Worm (Caenorhabditis elegans) whole organism, L1 larva: Measurements from ENCODE around the gene str-204.
A peak's percentile ranks its signal among the peaks of the same experiment; 100 is the strongest.

ENCODE experiments used
- alr-1 ChIP-seq: fragments of 200-800 bp; sonication (Bioruptor generic); optimal IDR thresholded peaks from 2 replicates; lab custom pipeline; 2018; ENCODE audit warnings: borderline replicate concordance, mild to moderate bottlenecking, missing genetic modification characterization, missing compliant biosample characterization
- ama-1 ChIP-seq: fragments of 150-350 bp; optimal IDR thresholded peaks from 2 replicates; lab custom pipeline; 2014
- ceh-8 ChIP-seq: fragments of 200-800 bp; sonication (Bioruptor generic); optimal IDR thresholded peaks from 2 replicates; lab custom pipeline; 2018; ENCODE audit warnings: mild to moderate bottlenecking, missing genetic modification characterization, moderate library complexity, missing compliant biosample characterization
- ceh-82 ChIP-seq, 3 experiments: fragments of 150-350 bp in 1 of 3; sonication (generic microtip) in 2 of 3; optimal IDR thresholded peaks; 2 replicates each; lab custom pipeline; 2014 to 2017; ENCODE audit warnings: missing biosample characterization in 3 of 3, missing genetic modification characterization in 3 of 3
- ceh-90 ChIP-seq: sonication (generic microtip); optimal IDR thresholded peaks from 2 replicates; lab custom pipeline; 2016; ENCODE audit warnings: missing genetic modification characterization, missing compliant biosample characterization
- efl-1 ChIP-seq, 4 experiments: fragments of 150-350 bp; optimal IDR thresholded peaks in 3 of 4; peaks in 1 of 4; 1 replicate in 1 of 4; 2 replicates in 3 of 4; lab custom pipeline; 2014; ENCODE audit warnings: missing biosample characterization in 2 of 4, missing genetic modification characterization in 2 of 4, missing genetic modification reagents in 2 of 4
- efl-3 ChIP-seq: fragments of 200-800 bp; sonication (Bioruptor generic); optimal IDR thresholded peaks from 2 replicates; lab custom pipeline; 2018; ENCODE audit warnings: mild to moderate bottlenecking, missing genetic modification characterization, missing compliant biosample characterization
- fkh-10 ChIP-seq: sonication (generic microtip); optimal IDR thresholded peaks from 2 replicates; lab custom pipeline; 2017; ENCODE audit warnings: missing biosample characterization, missing genetic modification reagents, missing genetic modification characterization
- grh-1 ChIP-seq: fragments of 200-800 bp; sonication (Bioruptor generic); IDR thresholded peaks from 2 replicates; pipeline ENCODE4 v1.3.6; 2022; ENCODE audit warnings: missing genetic modification reagents, missing genetic modification characterization, missing compliant biosample characterization
- lin-14 ChIP-seq: fragments of 200-800 bp; sonication (Bioruptor generic); optimal IDR thresholded peaks from 2 replicates; lab custom pipeline; 2018; ENCODE audit warnings: mild to moderate bottlenecking, missing genetic modification characterization, moderate library complexity, missing compliant biosample characterization
- lin-35 ChIP-seq, 2 experiments: fragments of 150-350 bp; optimal IDR thresholded peaks; 2 replicates each; lab custom pipeline; 2014; ENCODE audit warnings: missing biosample characterization in 2 of 2, missing genetic modification characterization in 2 of 2, missing genetic modification reagents in 2 of 2
- nhr-12 ChIP-seq: sonication (generic microtip); optimal IDR thresholded peaks from 2 replicates; lab custom pipeline; 2017; ENCODE audit warnings: missing biosample characterization, missing genetic modification characterization
- nhr-237 ChIP-seq: fragments of 150-350 bp; optimal IDR thresholded peaks from 2 replicates; lab custom pipeline; 2014; ENCODE audit warnings: missing biosample characterization, missing genetic modification characterization
- nhr-77 ChIP-seq: fragments of 150-350 bp; optimal IDR thresholded peaks from 2 replicates; lab custom pipeline; 2014; ENCODE audit warnings: missing biosample characterization, missing genetic modification characterization
- rnt-1 ChIP-seq: sonication (generic microtip); optimal IDR thresholded peaks from 2 replicates; lab custom pipeline; 2016; ENCODE audit warnings: mild to moderate bottlenecking, missing genetic modification characterization, moderate library complexity, missing compliant biosample characterization
- skn-1 ChIP-seq: fragments of 150-350 bp; optimal IDR thresholded peaks from 2 replicates; lab custom pipeline; 2014; ENCODE audit warnings: missing biosample characterization, missing genetic modification characterization
- sptf-1 ChIP-seq: fragments of 150-350 bp; optimal IDR thresholded peaks from 2 replicates; lab custom pipeline; 2014; ENCODE audit warnings: missing biosample characterization, missing genetic modification characterization
- tbx-2 ChIP-seq: sonication (generic microtip); optimal IDR thresholded peaks from 2 replicates; lab custom pipeline; 2016; ENCODE audit warnings: missing genetic modification characterization, missing compliant biosample characterization
- unc-86 ChIP-seq: sonication (generic microtip); optimal IDR thresholded peaks from 2 replicates; lab custom pipeline; 2016; ENCODE audit warnings: missing genetic modification characterization, missing compliant biosample characterization
- unc-98 ChIP-seq: fragments of 200-800 bp; sonication (Bioruptor generic); IDR thresholded peaks from 2 replicates; pipeline ENCODE4 v1.3.6; 2022; ENCODE audit warnings: missing genetic modification characterization, missing compliant biosample characterization

Gene str-204

DNA sequence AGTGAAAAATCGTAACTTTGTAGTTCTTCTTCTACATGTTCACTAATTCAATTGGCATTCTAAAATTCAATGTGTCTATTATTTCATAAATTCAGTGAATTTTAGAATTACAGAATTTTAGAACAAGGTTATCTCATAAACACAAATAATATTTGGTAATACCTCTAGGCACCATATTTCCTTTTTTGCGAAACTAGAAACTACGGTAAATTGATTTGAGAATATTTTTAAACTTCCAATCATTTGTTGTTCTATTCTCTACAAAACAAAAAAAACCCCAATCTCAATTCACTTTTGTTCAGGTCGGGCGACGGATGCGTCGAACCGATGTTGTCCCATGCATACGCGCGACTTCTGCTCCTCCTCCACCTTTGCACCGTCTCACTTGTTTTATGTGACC is 40.4 kb downstream of the str-204 start, which contains the start of gene F09G2.1:
F09G2.1 (plus strand) TSS at position 301 of the 400 bp plus-strand sequence.
- no peak for TF ChIP-seq lin-14 (GFP tag; lab: Kevin White, UChicago)
- TF ChIP-seq nhr-77 (tag; lab: Kevin White, UChicago), result no peak
- TF ChIP-seq grh-1, result no peak
- TF ChIP-seq skn-1, result no peak
- TF ChIP-seq ceh-8 (GFP tag; lab: Kevin White, UChicago), result no peak
- TF ChIP-seq nhr-237 (tag; lab: Kevin White, UChicago), result no peak
- TF ChIP-seq fkh-10, result no peak
- TF ChIP-seq efl-3 (GFP tag; lab: Kevin White, UChicago), result no peak
- TF ChIP-seq nhr-12, result no peak
- TF ChIP-seq ama-1 (lab: Kevin White, UChicago), result no peak
- TF ChIP-seq alr-1 (tag; lab: Kevin White, UChicago), result no peak
- no peak for TF ChIP-seq rnt-1 (tag; lab: Kevin White, UChicago)
- no peak for TF ChIP-seq sptf-1
- no peak for TF ChIP-seq tbx-2 (tag; lab: Kevin White, UChicago)
- no peak for TF ChIP-seq efl-1 (optimal IDR thresholded peaks at IDR 0.05; lab: Kevin White, UChicago)
- TF ChIP-seq efl-1 (GFP tag; optimal IDR thresholded peaks at IDR 0.05 in 1 of 2; lab: Kevin White, UChicago), result no peak
- TF ChIP-seq, all 84 proteins: peak for 0

DNA sequence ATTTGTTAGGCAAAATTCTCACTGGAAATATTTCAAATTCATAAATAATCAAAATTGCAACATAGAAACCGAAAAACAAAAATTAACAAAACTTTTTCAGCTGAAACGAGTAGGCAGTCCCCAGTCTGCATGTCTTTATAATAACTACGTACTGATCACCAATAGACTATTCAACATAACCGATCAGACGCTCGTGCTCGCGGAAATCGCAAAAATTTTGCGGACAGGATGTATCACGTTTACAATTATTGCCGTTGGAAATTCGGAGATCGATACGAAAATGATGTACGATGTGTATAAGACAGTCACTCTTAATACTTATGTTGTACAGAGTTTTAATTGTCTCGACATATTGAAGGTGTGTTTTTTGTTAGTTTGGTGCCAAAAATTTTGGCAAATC is 41.9 kb downstream of the str-204 start:
- TF ChIP-seq efl-1 (optimal IDR thresholded peaks at IDR 0.05; lab: Kevin White, UChicago) (no peak), efl-1 (GFP tag; optimal IDR thresholded peaks at IDR 0.05 in 1 of 2; lab: Kevin White, UChicago) (peak in 1 of 2 experiments; percentile 21), ceh-82 (tag; optimal IDR thresholded peaks at IDR 0.05; lab: Kevin White, UChicago) (no peak), unc-86 (tag; lab: Kevin White, UChicago) (no peak)

DNA sequence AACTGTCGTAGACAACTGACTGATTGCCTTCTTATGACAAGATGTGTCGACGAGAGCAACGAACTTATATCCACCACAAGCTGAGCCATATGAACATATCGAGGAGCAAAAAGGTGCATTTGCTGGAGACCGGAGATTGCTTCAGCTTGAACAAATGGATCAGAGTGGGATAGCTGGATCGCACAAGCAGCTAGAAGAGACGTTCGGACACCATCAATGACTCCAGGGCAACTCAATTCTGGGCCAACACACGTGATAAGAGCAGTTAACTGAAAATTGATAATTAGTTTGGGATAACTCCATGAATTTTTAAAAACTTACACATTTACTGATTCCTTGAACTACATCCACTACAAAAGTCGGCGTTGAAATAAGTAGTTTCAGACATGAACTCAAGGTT is 49.5 kb downstream of the str-204 start:
- TF ChIP-seq unc-98 (GFP tag; lab: Robert Waterston, UW) (no peak), lin-35 (GFP tag; optimal IDR thresholded peaks at IDR 0.05; lab: Kevin White, UChicago) (no peak), ceh-90 (tag; lab: Kevin White, UChicago) (no peak), efl-1 (optimal IDR thresholded peaks at IDR 0.05; lab: Kevin White, UChicago) (no peak), efl-1 (GFP tag; optimal IDR thresholded peaks at IDR 0.05 in 1 of 2; lab: Kevin White, UChicago) (peak in 1 of 2 experiments; percentile 82)
